Fruit fly (Drosophila melanogaster): Measurements from ENCODE around the gene Ptp4E.

The Ptp4E gene

dm6 chrX:4969926-4970325 is 31.0 kb downstream of the Ptp4E start (continued):
- TF ChIP-seq CG15336 (GFP tag; IDR thresholded peaks at IDR 0.05) (peak; percentile 86), Eip75B (GFP tag; optimal IDR thresholded peaks at IDR 0.05) (peak; percentile 59), Hr38 (GFP tag; optimal IDR thresholded peaks at IDR 0.05) (no peak), Hr39 (GFP tag; optimal IDR thresholded peaks at IDR 0.05) (peak; percentile 38), dsx (GFP tag; optimal IDR thresholded peaks at IDR 0.05; ENCODE audit: poor library complexity, severe bottlenecking) (no peak), topi (GFP tag; optimal IDR thresholded peaks at IDR 0.05) (peak; percentile 53), CG10631 (GFP tag; optimal IDR thresholded peaks at IDR 0.05) (peak; percentile 70), fd59A (GFP tag; optimal IDR thresholded peaks at IDR 0.05) (peak; percentile 35), Met (GFP tag; optimal IDR thresholded peaks at IDR 0.05) (peak; percentile 45), CG6163 (GFP tag; IDR thresholded peaks at IDR 0.05) (peak; percentile 86), lz (GFP tag; optimal IDR thresholded peaks at IDR 0.05) (peak; percentile 27), fd85E (GFP tag; optimal IDR thresholded peaks at IDR 0.05) (no peak), Blimp-1 (GFP tag; optimal IDR thresholded peaks at IDR 0.05) (no peak), CG6808 (GFP tag; optimal IDR thresholded peaks at IDR 0.05) (peak; percentile 45), esn (GFP tag; optimal IDR thresholded peaks at IDR 0.05) (peak; percentile 34), CG34406 (GFP tag; optimal IDR thresholded peaks at IDR 0.05) (peak; percentile 36), CG32006 (GFP tag; optimal IDR thresholded peaks at IDR 0.05) (peak; percentile 90), dac (GFP tag; optimal IDR thresholded peaks at IDR 0.05) (peak; percentile 82), CG11902 (GFP tag; optimal IDR thresholded peaks at IDR 0.05) (peak; percentile 9)

dm6 chrX:4982430-4982829 is 43.5 kb downstream of the Ptp4E start:
- TF ChIP-seq CG6276 (GFP tag; optimal IDR thresholded peaks at IDR 0.05) (peak; percentile 28), net (GFP tag; optimal IDR thresholded peaks at IDR 0.05) (no peak), esn (GFP tag; optimal IDR thresholded peaks at IDR 0.05) (no peak), CG8632 (GFP tag; optimal IDR thresholded peaks at IDR 0.05) (no peak), ss (GFP tag; optimal IDR thresholded peaks at IDR 0.05) (no peak), CG15336 (GFP tag; IDR thresholded peaks at IDR 0.05) (peak; percentile 54), Hr4 (GFP tag; optimal IDR thresholded peaks at IDR 0.05) (peak; percentile 51), CG6163 (GFP tag; IDR thresholded peaks at IDR 0.05) (0 out of 3 replicates have a peak, but pooled peaks have one; percentile 10), Eip75B (GFP tag; optimal IDR thresholded peaks at IDR 0.05) (no peak), Hr39 (GFP tag; optimal IDR thresholded peaks at IDR 0.05) (no peak), Smox (GFP tag; optimal IDR thresholded peaks at IDR 0.05) (no peak), vri (GFP tag; optimal IDR thresholded peaks at IDR 0.05) (no peak), CG11902 (GFP tag; optimal IDR thresholded peaks at IDR 0.05) (no peak), Lpt (GFP tag; optimal IDR thresholded peaks at IDR 0.05) (no peak), Sox102F (GFP tag; optimal IDR thresholded peaks at IDR 0.05) (no peak), Gug (GFP tag; IDR thresholded peaks at IDR 0.05) (no peak), CG6808 (GFP tag; optimal IDR thresholded peaks at IDR 0.05) (no peak), topi (GFP tag; optimal IDR thresholded peaks at IDR 0.05) (no peak), CG3032 (tag; optimal IDR thresholded peaks at IDR 0.05) (no peak), salr (GFP tag; optimal IDR thresholded peaks at IDR 0.05) (no peak), fd59A (GFP tag; optimal IDR thresholded peaks at IDR 0.05) (no peak), Ets21C (GFP tag; optimal IDR thresholded peaks at IDR 0.05) (no peak), Met (GFP tag; optimal IDR thresholded peaks at IDR 0.05) (no peak), dac (GFP tag; optimal IDR thresholded peaks at IDR 0.05) (peak; percentile 46), CG34406 (GFP tag; optimal IDR thresholded peaks at IDR 0.05) (no peak), Sox15 (GFP tag; optimal IDR thresholded peaks at IDR 0.05) (no peak), eg (GFP tag; IDR thresholded peaks at IDR 0.05) (no peak), CG9139 (GFP tag; optimal IDR thresholded peaks at IDR 0.05) (no peak), achi (GFP tag; optimal IDR thresholded peaks at IDR 0.05) (peak; percentile 4), fkh (GFP tag; optimal IDR thresholded peaks at IDR 0.05) (no peak), CG31627 (GFP tag; optimal IDR thresholded peaks at IDR 0.05) (no peak), CG11762 (GFP tag; optimal IDR thresholded peaks at IDR 0.05; ENCODE audit: insufficient read depth) (no peak), spab (GFP tag; optimal IDR thresholded peaks at IDR 0.05) (no peak), CG6854 (GFP tag; optimal IDR thresholded peaks at IDR 0.05) (no peak), CG10631 (GFP tag; optimal IDR thresholded peaks at IDR 0.05) (no peak), Blimp-1 (GFP tag; optimal IDR thresholded peaks at IDR 0.05) (no peak), dsx (GFP tag; optimal IDR thresholded peaks at IDR 0.05; ENCODE audit: poor library complexity, severe bottlenecking) (no peak), CG4318 (GFP tag; optimal IDR thresholded peaks at IDR 0.05) (peak; percentile 27), CG32006 (GFP tag; optimal IDR thresholded peaks at IDR 0.05) (peak; percentile 72), CG6792 (GFP tag; optimal IDR thresholded peaks at IDR 0.05) (no peak), CG8319 (GFP tag; optimal IDR thresholded peaks at IDR 0.05) (no peak), CG8119 (GFP tag; IDR thresholded peaks at IDR 0.05) (peak; percentile 56; the same call in 2 of the 3 replicates), CG3919 (GFP tag; optimal IDR thresholded peaks at IDR 0.05) (no peak), Eip78C (GFP tag) (peak; percentile 21)
